Worm (Caenorhabditis elegans): Measurements from ENCODE around the gene syx-5.

DNA sequence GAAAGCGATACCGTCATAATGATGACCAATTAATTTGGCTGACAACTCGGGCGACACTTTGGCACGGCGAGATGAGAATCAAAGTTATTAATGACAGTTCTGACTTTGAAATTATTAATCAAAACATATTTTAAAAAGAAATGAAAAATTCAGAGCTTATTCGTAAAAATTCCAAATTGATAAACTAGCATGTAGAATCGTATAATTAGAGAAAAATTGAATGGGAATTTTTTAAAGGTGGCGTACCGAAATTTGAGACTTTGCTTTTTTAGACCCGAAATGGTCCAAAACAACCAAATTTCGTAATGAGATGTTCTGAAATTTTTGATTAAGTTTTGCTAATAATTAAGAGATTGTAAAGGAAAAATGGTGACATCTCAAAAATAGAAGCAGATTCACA lies 38.7 kb upstream of the syx-5 start, which contains the start of gene daf-11:
- TF ChIP-seq flt-1 (GFP tag; IDR thresholded peaks at IDR 0.05): no peak
- no peak for TF ChIP-seq ceh-36 (tag; optimal IDR thresholded peaks at IDR 0.05)
- TF ChIP-seq ama-1 (optimal IDR thresholded peaks at IDR 0.05): no peak
- TF ChIP-seq ceh-13 (GFP tag; optimal IDR thresholded peaks at IDR 0.05): no peak
- TF ChIP-seq tbx-37 (GFP tag; conservative IDR thresholded peaks at IDR 0.05): no peak
- TF ChIP-seq F13C5.2 (tag; optimal IDR thresholded peaks at IDR 0.05): no peak
- TF ChIP-seq hmg-4 (GFP tag; optimal IDR thresholded peaks at IDR 0.05): no peak
- no peak for TF ChIP-seq scrt-1 (GFP tag; IDR thresholded peaks at IDR 0.05)
- no peak for TF ChIP-seq ets-7 (tag; optimal IDR thresholded peaks at IDR 0.05)
- no peak for TF ChIP-seq aly-1 (tag; optimal IDR thresholded peaks at IDR 0.05)
- no peak for TF ChIP-seq tra-4 (tag; optimal IDR thresholded peaks at IDR 0.05)

Data from whole organism, early embryonic.